Fruit fly (Drosophila melanogaster): ENCODE measurements around the gene CG6607.

- no peak for TF ChIP-seq dmrt93B (GFP tag; optimal IDR thresholded peaks at IDR 0.05)
- TF ChIP-seq Vsx2 (GFP tag; optimal IDR thresholded peaks at IDR 0.05; ENCODE audit: partially characterized antibody) = peak; percentile 65
- TF ChIP-seq br (GFP tag; optimal IDR thresholded peaks at IDR 0.05) = peak; percentile 32
- TF ChIP-seq h (GFP tag; optimal IDR thresholded peaks at IDR 0.05) = peak; percentile 48
- peak; percentile 4 for TF ChIP-seq sage (GFP tag; optimal IDR thresholded peaks at IDR 0.05)
- TF ChIP-seq pan (optimal IDR thresholded peaks at IDR 0.05) = no peak
- no peak for TF ChIP-seq CG32264 (GFP tag; optimal IDR thresholded peaks at IDR 0.05)
These were observed 43.7 kb downstream of the CG6607 start for dm6 chr3R:24571386-24572124.

Data from whole organism, wandering third instar larva.